Worm (Caenorhabditis elegans) whole organism, L2 larva: ENCODE results near the gene nfya-1.

Experiments used
- R02D3.7 ChIP-seq: fragments of 150-350 bp; optimal IDR thresholded peaks from 2 replicates; lab custom pipeline; 2014; ENCODE audit warnings: missing biosample characterization, missing genetic modification characterization
- Y55F3AM.14 ChIP-seq: fragments of 200-800 bp; sonication (Bioruptor generic); optimal IDR thresholded peaks from 2 replicates; lab custom pipeline; 2018; ENCODE audit warnings: mild to moderate bottlenecking, missing genetic modification characterization, missing compliant biosample characterization
- ZK546.5 ChIP-seq: sonication (generic microtip); optimal IDR thresholded peaks from 2 replicates; lab custom pipeline; 2017; ENCODE audit warnings: missing biosample characterization, missing genetic modification characterization
- alr-1 ChIP-seq: fragments of 150-350 bp; optimal IDR thresholded peaks from 2 replicates; lab custom pipeline; 2014; ENCODE audit warnings: missing biosample characterization, missing genetic modification characterization
- aly-2 ChIP-seq: fragments of 150-350 bp; optimal IDR thresholded peaks from 2 replicates; lab custom pipeline; 2014; ENCODE audit warnings: missing biosample characterization, missing genetic modification characterization
- ama-1 ChIP-seq: fragments of 150-350 bp; optimal IDR thresholded peaks from 2 replicates; lab custom pipeline; 2018; ENCODE audit warnings: inconsistent platforms
- blmp-1 ChIP-seq: sonication (generic microtip); optimal IDR thresholded peaks from 2 replicates; lab custom pipeline; 2017; ENCODE audit warnings: missing genetic modification characterization, mild to moderate bottlenecking, missing compliant biosample characterization, antibody characterized with exemption, moderate library complexity; ENCODE audit not compliant: insufficient read depth
- ceh-16 ChIP-seq: fragments of 150-350 bp; optimal IDR thresholded peaks from 2 replicates; lab custom pipeline; 2014; ENCODE audit warnings: missing biosample characterization, missing genetic modification characterization
- ceh-82 ChIP-seq: fragments of 150-350 bp; optimal IDR thresholded peaks from 2 replicates; lab custom pipeline; 2014; ENCODE audit warnings: missing biosample characterization, missing genetic modification characterization
- crh-2 ChIP-seq: sonication (generic microtip); optimal IDR thresholded peaks from 2 replicates; lab custom pipeline; 2017; ENCODE audit warnings: missing biosample characterization, missing genetic modification characterization
- dmd-4 ChIP-seq: sonication (generic microtip); optimal IDR thresholded peaks from 2 replicates; lab custom pipeline; 2017; ENCODE audit warnings: missing biosample characterization, missing genetic modification characterization
- egl-27 ChIP-seq: sonication (generic microtip); optimal IDR thresholded peaks from 3 replicates; lab custom pipeline; 2017; ENCODE audit warnings: missing biosample characterization, missing genetic modification reagents, missing genetic modification characterization
- elt-1 ChIP-seq: fragments of 150-350 bp; optimal IDR thresholded peaks from 2 replicates; lab custom pipeline; 2014; ENCODE audit warnings: missing biosample characterization, missing genetic modification characterization
- elt-3 ChIP-seq: sonication (generic microtip); optimal IDR thresholded peaks from 2 replicates; lab custom pipeline; 2017; ENCODE audit warnings: missing biosample characterization, missing genetic modification characterization
- fos-1 ChIP-seq: fragments of 150-350 bp; optimal IDR thresholded peaks from 2 replicates; lab custom pipeline; 2014; ENCODE audit warnings: missing biosample characterization, missing genetic modification characterization
- gmeb-1 ChIP-seq: fragments of 150-350 bp; optimal IDR thresholded peaks from 2 replicates; lab custom pipeline; 2014; ENCODE audit warnings: missing biosample characterization, missing genetic modification characterization
- lin-11 ChIP-seq: fragments of 150-350 bp; sonication (generic microtip); optimal IDR thresholded peaks from 2 replicates; lab custom pipeline; 2014; ENCODE audit warnings: missing biosample characterization, missing genetic modification characterization, inconsistent platforms, mixed read lengths
- lin-13 ChIP-seq: fragments of 150-350 bp; optimal IDR thresholded peaks from 2 replicates; lab custom pipeline; 2014; ENCODE audit warnings: missing biosample characterization, missing genetic modification reagents, missing genetic modification characterization
- lin-39 ChIP-seq: fragments of 150-350 bp; optimal IDR thresholded peaks from 2 replicates; lab custom pipeline; 2014; ENCODE audit warnings: missing biosample characterization, missing genetic modification reagents, missing genetic modification characterization
- lsy-2 ChIP-seq, 2 experiments: fragments of 150-350 bp in 1 of 2; sonication (generic microtip) in 1 of 2; optimal IDR thresholded peaks; 2 replicates each; lab custom pipeline; 2014 to 2017; ENCODE audit warnings: missing biosample characterization in 2 of 2, missing genetic modification characterization in 2 of 2
- mab-5 ChIP-seq: fragments of 150-350 bp; optimal IDR thresholded peaks from 2 replicates; lab custom pipeline; 2014; ENCODE audit warnings: missing biosample characterization, missing genetic modification characterization
- mbf-1 ChIP-seq: sonication (generic microtip); optimal IDR thresholded peaks from 2 replicates; lab custom pipeline; 2017; ENCODE audit warnings: missing biosample characterization, missing genetic modification characterization
- mdl-1 ChIP-seq, 2 experiments: fragments of 150-350 bp in 1 of 2; sonication (generic microtip) in 1 of 2; optimal IDR thresholded peaks; 2 replicates each; lab custom pipeline; 2017; ENCODE audit warnings: missing biosample characterization in 2 of 2, missing genetic modification characterization in 2 of 2
- nhr-10 ChIP-seq: sonication (generic microtip); optimal IDR thresholded peaks from 2 replicates; lab custom pipeline; 2017; ENCODE audit warnings: missing biosample characterization, missing genetic modification characterization
- nhr-11 ChIP-seq: fragments of 150-350 bp; optimal IDR thresholded peaks from 2 replicates; lab custom pipeline; 2014; ENCODE audit warnings: missing biosample characterization, missing genetic modification characterization
- nhr-12 ChIP-seq: fragments of 150-350 bp; optimal IDR thresholded peaks from 2 replicates; lab custom pipeline; 2014; ENCODE audit warnings: missing biosample characterization, missing genetic modification characterization
- nhr-129 ChIP-seq: fragments of 150-350 bp; optimal IDR thresholded peaks from 2 replicates; lab custom pipeline; 2014; ENCODE audit warnings: missing biosample characterization, missing genetic modification characterization
- nhr-21 ChIP-seq: fragments of 150-350 bp; optimal IDR thresholded peaks from 2 replicates; lab custom pipeline; 2014; ENCODE audit warnings: missing biosample characterization, missing genetic modification characterization
- nhr-23 ChIP-seq: fragments of 150-350 bp; optimal IDR thresholded peaks from 2 replicates; lab custom pipeline; 2014; ENCODE audit warnings: missing biosample characterization, missing genetic modification reagents, missing genetic modification characterization
- nhr-237 ChIP-seq: fragments of 150-350 bp; optimal IDR thresholded peaks from 2 replicates; lab custom pipeline; 2014; ENCODE audit warnings: missing biosample characterization, missing genetic modification characterization
- nhr-25 ChIP-seq: fragments of 150-350 bp; sonication (generic microtip); optimal IDR thresholded peaks from 3 replicates; lab custom pipeline; 2014; ENCODE audit warnings: missing biosample characterization, missing genetic modification characterization
- nhr-77 ChIP-seq: fragments of 150-350 bp; optimal IDR thresholded peaks from 2 replicates; lab custom pipeline; 2014; ENCODE audit warnings: missing biosample characterization, missing genetic modification characterization
- peb-1 ChIP-seq: fragments of 150-350 bp; optimal IDR thresholded peaks from 2 replicates; lab custom pipeline; 2014; ENCODE audit warnings: missing biosample characterization, missing genetic modification characterization
- skn-1 ChIP-seq: sonication (generic microtip); optimal IDR thresholded peaks from 2 replicates; lab custom pipeline; 2017; ENCODE audit warnings: missing biosample characterization, missing genetic modification characterization
- sma-3 ChIP-seq: sonication (generic microtip); optimal IDR thresholded peaks from 2 replicates; lab custom pipeline; 2016; ENCODE audit warnings: missing genetic modification reagents, missing genetic modification characterization, missing compliant biosample characterization
- sma-9 ChIP-seq, 2 experiments: fragments of 150-350 bp in 1 of 2; sonication (generic microtip) in 1 of 2; optimal IDR thresholded peaks; 2 replicates each; lab custom pipeline; 2014 to 2016; ENCODE audit warnings: missing genetic modification characterization in 2 of 2, mild to moderate bottlenecking in 1 of 2, missing biosample characterization in 1 of 2, missing compliant biosample characterization in 1 of 2, missing genetic modification reagents in 1 of 2, moderate library complexity in 1 of 2
- snpc-4 ChIP-seq: fragments of 150-350 bp; optimal IDR thresholded peaks from 2 replicates; lab custom pipeline; 2014; ENCODE audit warnings: missing biosample characterization, missing genetic modification characterization
- unc-39 ChIP-seq: fragments of 150-350 bp; optimal IDR thresholded peaks from 2 replicates; lab custom pipeline; 2014; ENCODE audit warnings: missing biosample characterization, missing genetic modification characterization
- unc-55 ChIP-seq: fragments of 150-350 bp; sonication (generic microtip); optimal IDR thresholded peaks from 3 replicates; lab custom pipeline; 2014; ENCODE audit warnings: missing biosample characterization, missing genetic modification reagents, missing genetic modification characterization
- unc-62 ChIP-seq: fragments of 150-350 bp; optimal IDR thresholded peaks from 2 replicates; lab custom pipeline; 2014; ENCODE audit warnings: missing biosample characterization, missing genetic modification reagents, missing genetic modification characterization
- zag-1 ChIP-seq: fragments of 150-350 bp; optimal IDR thresholded peaks from 2 replicates; lab custom pipeline; 2014; ENCODE audit warnings: missing biosample characterization, missing genetic modification characterization
- ztf-1 ChIP-seq: fragments of 200-800 bp; sonication (Bioruptor generic); conservative IDR thresholded peaks from 2 replicates; pipeline ENCODE4 v1.3.6; 2022; ENCODE audit warnings: missing genetic modification characterization, missing compliant biosample characterization
- ztf-11 ChIP-seq: sonication (generic microtip); optimal IDR thresholded peaks from 2 replicates; lab custom pipeline; 2017; ENCODE audit warnings: missing biosample characterization, missing genetic modification characterization
- ztf-4 ChIP-seq: fragments of 150-350 bp; optimal IDR thresholded peaks from 2 replicates; lab custom pipeline; 2014; ENCODE audit warnings: missing biosample characterization, missing genetic modification characterization

The nfya-1 gene

DNA sequence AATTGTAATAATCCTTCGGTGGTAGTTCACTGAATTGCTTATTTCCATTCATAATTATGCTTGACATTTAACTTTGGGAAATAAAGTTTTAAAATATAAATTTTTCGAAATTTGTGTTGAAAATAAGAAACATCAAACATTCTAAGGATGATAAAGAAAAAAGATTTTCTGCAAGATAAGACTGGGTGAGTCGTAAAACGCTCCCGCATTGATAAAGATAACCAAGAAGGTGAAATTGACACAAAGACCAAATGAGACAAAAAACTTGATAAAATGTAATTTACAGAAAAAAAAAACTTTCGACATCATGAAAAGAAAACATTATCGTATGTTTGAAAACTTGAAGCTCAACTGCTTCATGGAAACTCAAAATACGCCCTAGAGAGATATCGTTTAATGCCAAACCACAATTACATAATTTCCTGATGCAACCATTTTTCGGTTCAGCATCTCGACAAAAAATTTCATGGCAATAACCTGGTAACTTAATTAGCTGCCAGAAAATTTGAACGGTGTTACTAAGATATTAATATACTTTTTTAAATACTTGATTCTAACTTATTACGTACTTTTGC, 21.5 kb upstream of the nfya-1 start:
- TF ChIP-seq sma-3 (GFP tag; lab: Kevin White, UChicago) (peak; percentile 21), mdl-1 (tag; optimal IDR thresholded peaks at IDR 0.05; lab: Kevin White, UChicago) (peak in 1 of 2 experiments; percentile 13), ztf-11 (tag; lab: Kevin White, UChicago) (no peak), nhr-10 (tag; lab: Kevin White, UChicago) (no peak), ama-1 (no peak), sma-9 (GFP tag; optimal IDR thresholded peaks at IDR 0.05; lab: Kevin White, UChicago) (peak; percentile 25), sma-9 (tag; optimal IDR thresholded peaks at IDR 0.05; lab: Kevin White, UChicago) (no peak), crh-2 (tag; lab: Kevin White, UChicago) (peak; percentile 59), lin-39 (tag; lab: Kevin White, UChicago) (no peak), nhr-237 (tag; lab: Kevin White, UChicago) (no peak), unc-62 (GFP tag; lab: Kevin White, UChicago) (no peak), zag-1 (tag; lab: Kevin White, UChicago) (no peak), fos-1 (peak; percentile 86)

DNA sequence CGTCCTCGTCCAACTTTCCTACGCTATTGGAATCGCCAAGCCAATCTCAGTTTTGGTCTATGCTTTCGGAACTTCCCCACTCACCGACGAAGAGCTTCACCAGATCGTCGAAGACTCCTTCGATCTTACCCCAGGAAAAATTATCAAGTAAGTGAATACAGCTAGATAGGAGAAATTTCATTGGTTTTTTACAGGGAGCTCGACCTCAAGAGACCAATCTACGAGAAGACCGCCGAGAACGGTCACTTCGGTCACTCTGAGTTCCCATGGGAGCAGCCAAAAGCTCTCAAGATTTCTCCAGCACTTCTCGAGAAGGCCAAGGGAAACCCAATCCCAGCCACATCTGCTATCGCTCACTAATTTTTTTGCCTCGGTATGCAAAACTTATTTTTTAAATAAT, 20.4 kb upstream of the nfya-1 start:
- TF ChIP-seq nhr-77 (tag; lab: Kevin White, UChicago) (no peak), ZK546.5 (tag; lab: Kevin White, UChicago) (no peak), R02D3.7 (tag; lab: Kevin White, UChicago) (no peak), nhr-25 (no peak), ztf-1 (no peak), ztf-4 (tag; lab: Kevin White, UChicago) (no peak), mbf-1 (tag; lab: Kevin White, UChicago) (no peak), nhr-21 (tag; lab: Kevin White, UChicago) (no peak), crh-2 (tag; lab: Kevin White, UChicago) (no peak), nhr-10 (tag; lab: Kevin White, UChicago) (no peak), nhr-11 (no peak), unc-55 (GFP tag; lab: Kevin White, UChicago) (no peak), egl-27 (no peak), skn-1 (tag; lab: Kevin White, UChicago) (no peak), gmeb-1 (tag; lab: Kevin White, UChicago) (no peak), lsy-2 (tag; optimal IDR thresholded peaks at IDR 0.05; lab: Kevin White, UChicago) (no peak), elt-1 (tag; lab: Kevin White, UChicago) (no peak), snpc-4 (tag; lab: Kevin White, UChicago) (no peak), aly-2 (no peak), blmp-1 (no peak)

DNA sequence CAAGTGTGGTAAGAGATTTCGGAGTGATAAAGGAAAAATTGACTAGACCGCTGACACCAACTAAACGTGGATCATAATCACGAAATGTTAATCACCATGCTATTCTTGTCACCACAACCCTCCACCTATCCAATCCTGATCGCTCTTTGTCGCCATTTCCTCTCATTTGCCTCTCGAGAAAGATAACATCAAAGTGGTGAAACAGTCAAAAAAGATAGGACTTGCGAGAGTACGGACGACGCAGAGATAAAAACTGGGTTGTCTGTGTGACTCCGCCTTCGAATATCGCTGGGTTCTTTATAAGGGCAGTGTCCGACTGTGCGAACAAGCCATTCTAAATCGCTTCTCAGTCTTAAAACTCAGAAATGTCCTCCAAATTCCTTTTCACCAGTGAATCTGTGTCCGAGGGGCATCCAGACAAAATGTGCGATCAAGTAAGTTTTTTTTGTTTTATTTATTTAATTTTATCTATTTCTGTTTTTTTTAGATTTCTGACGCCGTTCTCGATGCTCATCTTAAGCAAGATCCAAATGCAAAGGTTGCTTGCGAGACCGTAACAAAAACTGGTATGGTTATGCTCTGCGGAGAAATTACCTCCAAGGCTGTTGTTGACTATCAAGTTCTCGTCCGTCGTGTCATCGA, 19.1 kb upstream of the nfya-1 start, which contains the start of gene sams-1:
Gene sams-1 (plus strand): TSS at position 300 of the 642 bp plus-strand sequence.
- TF ChIP-seq ZK546.5 (tag; lab: Kevin White, UChicago) (no peak), crh-2 (tag; lab: Kevin White, UChicago) (no peak), nhr-12 (tag; lab: Kevin White, UChicago) (no peak), mdl-1 (tag; optimal IDR thresholded peaks at IDR 0.05; lab: Kevin White, UChicago) (peak in 1 of 2 experiments; percentile 2), fos-1 (peak; percentile 71), zag-1 (tag; lab: Kevin White, UChicago) (no peak), sma-9 (GFP tag; optimal IDR thresholded peaks at IDR 0.05; lab: Kevin White, UChicago) (peak; percentile 68), sma-9 (tag; optimal IDR thresholded peaks at IDR 0.05; lab: Kevin White, UChicago) (no peak), skn-1 (tag; lab: Kevin White, UChicago) (no peak), nhr-129 (tag; lab: Kevin White, UChicago) (peak; percentile 23), peb-1 (no peak), nhr-21 (tag; lab: Kevin White, UChicago) (no peak), ceh-16 (tag; lab: Kevin White, UChicago) (peak; percentile 37), egl-27 (peak; percentile 10), ama-1 (peak; percentile 46), nhr-77 (tag; lab: Kevin White, UChicago) (no peak), aly-2 (no peak), ztf-4 (tag; lab: Kevin White, UChicago) (no peak), unc-55 (GFP tag; lab: Kevin White, UChicago) (no peak), unc-39 (tag; lab: Kevin White, UChicago) (no peak), nhr-23 (tag; lab: Kevin White, UChicago) (no peak), gmeb-1 (tag; lab: Kevin White, UChicago) (no peak), lin-13 (GFP tag; lab: Kevin White, UChicago) (no peak), nhr-25 (peak; percentile 19), ztf-11 (tag; lab: Kevin White, UChicago) (no peak), dmd-4 (tag; lab: Kevin White, UChicago) (no peak), alr-1 (tag; lab: Kevin White, UChicago) (no peak), Y55F3AM.14 (no peak), nhr-237 (tag; lab: Kevin White, UChicago) (no peak), lsy-2 (tag; optimal IDR thresholded peaks at IDR 0.05; lab: Kevin White, UChicago) (no peak), mbf-1 (tag; lab: Kevin White, UChicago) (no peak), mab-5 (tag; lab: Kevin White, UChicago) (no peak), snpc-4 (tag; lab: Kevin White, UChicago) (no peak), sma-3 (GFP tag; lab: Kevin White, UChicago) (no peak), elt-3 (no peak), nhr-11 (no peak), ceh-82 (no peak), ztf-1 (no peak), blmp-1 (no peak), lin-11 (tag; lab: Kevin White, UChicago) (no peak), R02D3.7 (tag; lab: Kevin White, UChicago) (no peak)
